Fruit fly (Drosophila melanogaster): ENCODE data around the gene CG33947.
"Not testable (repeated sequence)": the region's sequence is repeated elsewhere in the genome, so short reads cannot be mapped to it uniquely, and the experiment has no call there.

dm6 chr3L:11132055-11132454 lies 35.8 kb downstream of the CG33947 start, which contains the start of gene CG32074:
- TF ChIP-seq CTCF, CG8478 (optimal IDR thresholded peaks at IDR 0.05): not testable (repeated sequence)
